Worm (Caenorhabditis elegans): ENCODE results near the gene F35C11.2.
A peak's percentile ranks its signal among the peaks of the same experiment; 100 is the strongest.

Gene F35C11.2

ce11 chrII:8266559-8266958 is 17.9 kb upstream of the F35C11.2 start:
- no peak for TF ChIP-seq nhr-77 (tag; optimal IDR thresholded peaks at IDR 0.05)
- peak; percentile 5 for TF ChIP-seq sma-9 (GFP tag; optimal IDR thresholded peaks at IDR 0.05)
- TF ChIP-seq sma-9 (tag; optimal IDR thresholded peaks at IDR 0.05) = no peak
- TF ChIP-seq nhr-23 (tag; optimal IDR thresholded peaks at IDR 0.05) = no peak
- no peak for TF ChIP-seq mdl-1 (tag; optimal IDR thresholded peaks at IDR 0.05)
- TF ChIP-seq nhr-10 (tag; optimal IDR thresholded peaks at IDR 0.05) = no peak
- TF ChIP-seq nhr-6 (tag; optimal IDR thresholded peaks at IDR 0.05) = no peak
- TF ChIP-seq zag-1 (tag; optimal IDR thresholded peaks at IDR 0.05) = no peak
- no peak for TF ChIP-seq dmd-4 (tag; optimal IDR thresholded peaks at IDR 0.05)
- no peak for TF ChIP-seq nhr-25 (tag; optimal IDR thresholded peaks at IDR 0.05)
- TF ChIP-seq aly-2 (tag; optimal IDR thresholded peaks at IDR 0.05) = no peak
- no peak for TF ChIP-seq mab-5 (tag; optimal IDR thresholded peaks at IDR 0.05)
- peak; percentile 89 for TF ChIP-seq fos-1 (tag; optimal IDR thresholded peaks at IDR 0.05)
- TF ChIP-seq skn-1 (tag; optimal IDR thresholded peaks at IDR 0.05) = no peak
- TF ChIP-seq nhr-21 (tag; optimal IDR thresholded peaks at IDR 0.05) = no peak
- no peak for TF ChIP-seq nhr-237 (tag; optimal IDR thresholded peaks at IDR 0.05)
- no peak for TF ChIP-seq nhr-129 (tag; optimal IDR thresholded peaks at IDR 0.05)

- TF ChIP-seq F13H6.1 (tag; optimal IDR thresholded peaks at IDR 0.05) = no peak
- no peak for TF ChIP-seq nhr-237 (tag; optimal IDR thresholded peaks at IDR 0.05)
- TF ChIP-seq nhr-23 (tag; optimal IDR thresholded peaks at IDR 0.05) = no peak
- peak; percentile 18 for TF ChIP-seq sma-9 (GFP tag; optimal IDR thresholded peaks at IDR 0.05)
- no peak for TF ChIP-seq sma-9 (tag; optimal IDR thresholded peaks at IDR 0.05)
- TF ChIP-seq mab-5 (tag; optimal IDR thresholded peaks at IDR 0.05) = no peak
- TF ChIP-seq lin-13 (GFP tag; optimal IDR thresholded peaks at IDR 0.05) = no peak
- no peak for TF ChIP-seq mbf-1 (tag; optimal IDR thresholded peaks at IDR 0.05)
- TF ChIP-seq fos-1 (tag; optimal IDR thresholded peaks at IDR 0.05) = peak; percentile 16
- TF ChIP-seq blmp-1 (tag; optimal IDR thresholded peaks at IDR 0.05; ENCODE audit: insufficient read depth) = peak; percentile 36
Observed at ce11 chrII:8264619-8265018, 16.0 kb upstream of the F35C11.2 start, which contains the start of gene srdh-1. srdh-1 (plus strand) TSS chrII:8264661.

- TF ChIP-seq nhr-6 (tag; optimal IDR thresholded peaks at IDR 0.05) (peak; percentile 18), sma-3 (GFP tag; optimal IDR thresholded peaks at IDR 0.05) (peak; percentile 81), nhr-77 (tag; optimal IDR thresholded peaks at IDR 0.05) (no peak), sma-9 (GFP tag; optimal IDR thresholded peaks at IDR 0.05) (peak; percentile 91), sma-9 (tag; optimal IDR thresholded peaks at IDR 0.05) (no peak), mdl-1 (tag; optimal IDR thresholded peaks at IDR 0.05) (peak in 1 of 2 experiments; percentile 14), nhr-21 (tag; optimal IDR thresholded peaks at IDR 0.05) (peak; percentile 61), gmeb-1 (tag; optimal IDR thresholded peaks at IDR 0.05) (no peak), C34F6.9 (tag; optimal IDR thresholded peaks at IDR 0.05) (no peak), ZK546.5 (tag; optimal IDR thresholded peaks at IDR 0.05) (no peak), unc-55 (GFP tag; optimal IDR thresholded peaks at IDR 0.05) (no peak), fos-1 (tag; optimal IDR thresholded peaks at IDR 0.05) (peak; percentile 40), blmp-1 (tag; optimal IDR thresholded peaks at IDR 0.05; ENCODE audit: insufficient read depth) (peak; percentile 49)
Observed at ce11 chrII:8263562-8263961, 14.9 kb upstream of the F35C11.2 start.

ce11 chrII:8259674-8260073 is 11.0 kb upstream of the F35C11.2 start:
- TF ChIP-seq sma-9 (GFP tag; optimal IDR thresholded peaks at IDR 0.05) (peak; percentile 66), sma-9 (tag; optimal IDR thresholded peaks at IDR 0.05) (no peak), nhr-129 (tag; optimal IDR thresholded peaks at IDR 0.05) (peak; percentile 12), gmeb-1 (tag; optimal IDR thresholded peaks at IDR 0.05) (no peak), sma-3 (GFP tag; optimal IDR thresholded peaks at IDR 0.05) (peak; percentile 88), fos-1 (tag; optimal IDR thresholded peaks at IDR 0.05) (no peak), crh-2 (tag; optimal IDR thresholded peaks at IDR 0.05) (peak; percentile 23), nhr-237 (tag; optimal IDR thresholded peaks at IDR 0.05) (no peak), unc-39 (tag; optimal IDR thresholded peaks at IDR 0.05) (no peak), lin-39 (tag; optimal IDR thresholded peaks at IDR 0.05) (no peak), aly-2 (tag; optimal IDR thresholded peaks at IDR 0.05) (no peak)

- TF ChIP-seq ceh-82 (tag; optimal IDR thresholded peaks at IDR 0.05) (no peak), egl-27 (tag; optimal IDR thresholded peaks at IDR 0.05) (no peak), ZK546.5 (tag; optimal IDR thresholded peaks at IDR 0.05) (no peak), dmd-4 (tag; optimal IDR thresholded peaks at IDR 0.05) (no peak), nhr-6 (tag; optimal IDR thresholded peaks at IDR 0.05) (no peak), zag-1 (tag; optimal IDR thresholded peaks at IDR 0.05) (no peak), mab-5 (tag; optimal IDR thresholded peaks at IDR 0.05) (no peak), sma-9 (GFP tag; optimal IDR thresholded peaks at IDR 0.05) (no peak), sma-9 (tag; optimal IDR thresholded peaks at IDR 0.05) (no peak), ztf-11 (tag; optimal IDR thresholded peaks at IDR 0.05) (no peak), R02D3.7 (tag; optimal IDR thresholded peaks at IDR 0.05) (no peak), nhr-77 (tag; optimal IDR thresholded peaks at IDR 0.05) (no peak), nhr-12 (tag; optimal IDR thresholded peaks at IDR 0.05) (no peak)
Observed at ce11 chrII:8259038-8259437, 10.4 kb upstream of the F35C11.2 start, which contains the start of gene F35C11.6. F35C11.6 (minus strand) TSS chrII:8259138.
